Fruit fly (Drosophila melanogaster): ENCODE data around the gene alpha-Man-Ib.
A peak's percentile ranks its signal among the peaks of the same experiment; 100 is the strongest.

Gene alpha-Man-Ib

dm6 chr3R:29075631-29076398 is 36.8 kb downstream of the alpha-Man-Ib start (continued):
- no peak for TF ChIP-seq sima (GFP tag; optimal IDR thresholded peaks at IDR 0.05)
- no peak for TF ChIP-seq CG17361 (GFP tag; IDR thresholded peaks at IDR 0.05)
- TF ChIP-seq tio (GFP tag; optimal IDR thresholded peaks at IDR 0.05), result no peak
- peak; percentile 4 for TF ChIP-seq CG12659 (GFP tag; optimal IDR thresholded peaks at IDR 0.05)
- TF ChIP-seq E2f1 (GFP tag; IDR thresholded peaks at IDR 0.05), result no peak
- TF ChIP-seq Hmr (GFP tag; optimal IDR thresholded peaks at IDR 0.05), result peak; percentile 25
- TF ChIP-seq Camta (GFP tag; optimal IDR thresholded peaks at IDR 0.05), result no peak
- no peak for TF ChIP-seq CG15514 (GFP tag; optimal IDR thresholded peaks at IDR 0.05)
- no peak for TF ChIP-seq CG31388 (GFP tag; optimal IDR thresholded peaks at IDR 0.05)
- TF ChIP-seq CG7839 (tag; optimal IDR thresholded peaks at IDR 0.05), result peak; percentile 9
- TF ChIP-seq CG12391 (tag; optimal IDR thresholded peaks at IDR 0.05), result peak; percentile 13
- no peak for TF ChIP-seq CG8290 (GFP tag; optimal IDR thresholded peaks at IDR 0.05)
- TF ChIP-seq CG8290 (tag; optimal IDR thresholded peaks at IDR 0.05), result peak in 1 of 2 experiments; percentile 9
- TF ChIP-seq CG15073 (GFP tag; optimal IDR thresholded peaks at IDR 0.05), result no peak
- no peak for TF ChIP-seq phol (tag; optimal IDR thresholded peaks at IDR 0.05)
- 0 out of 3 replicates have a peak, but pooled peaks have one; percentile 25 for TF ChIP-seq ken (GFP tag; IDR thresholded peaks at IDR 0.05)
- TF ChIP-seq trem (tag; optimal IDR thresholded peaks at IDR 0.05), result no peak
- TF ChIP-seq CG2120 (GFP tag; optimal IDR thresholded peaks at IDR 0.05), result peak; percentile 47
- TF ChIP-seq ttk (GFP tag; IDR thresholded peaks at IDR 0.05), result 0 out of 2 replicates have a peak, but pooled peaks have one; percentile 25
- peak; percentile 46 for TF ChIP-seq Fer1 (GFP tag; optimal IDR thresholded peaks at IDR 0.05)
- TF ChIP-seq CG11695 (GFP tag; IDR thresholded peaks at IDR 0.05), result peak; percentile 51; the same call in 1 of the 3 replicates
- peak; percentile 27 for TF ChIP-seq CG1603 (tag; optimal IDR thresholded peaks at IDR 0.05)
- peak; percentile 23 for TF ChIP-seq CG15269 (tag; optimal IDR thresholded peaks at IDR 0.05)

dm6 chr3R:29074001-29074609 is 38.5 kb downstream of the alpha-Man-Ib start:
- TF ChIP-seq CG5180 (GFP tag; optimal IDR thresholded peaks at IDR 0.05) (peak; percentile 2), zf30C (GFP tag; optimal IDR thresholded peaks at IDR 0.05) (no peak), CG30431 (GFP tag; optimal IDR thresholded peaks at IDR 0.05) (no peak), twi (tag; optimal IDR thresholded peaks at IDR 0.05) (peak; percentile 35), CG6175 (GFP tag; IDR thresholded peaks at IDR 0.05) (no peak), Med (GFP tag) (peak; percentile 59), Nf-YB (GFP tag; optimal IDR thresholded peaks at IDR 0.05) (peak; percentile 23), CG1832 (GFP tag; optimal IDR thresholded peaks at IDR 0.05) (peak; percentile 37), wek (GFP tag; optimal IDR thresholded peaks at IDR 0.05) (peak; percentile 14), CG2202 (tag; optimal IDR thresholded peaks at IDR 0.05) (peak; percentile 21), nerfin-1 (tag; optimal IDR thresholded peaks at IDR 0.05) (peak; percentile 10), ci (GFP tag; IDR thresholded peaks at IDR 0.05) (peak; percentile 64), mirr (GFP tag; optimal IDR thresholded peaks at IDR 0.05) (peak; percentile 61), CG10543 (GFP tag; optimal IDR thresholded peaks at IDR 0.05) (peak; percentile 29), bcd (GFP tag; optimal IDR thresholded peaks at IDR 0.05) (no peak), onecut (GFP tag; IDR thresholded peaks at IDR 0.05) (no peak), Drgx (GFP tag; IDR thresholded peaks at IDR 0.05) (no peak), Asciz (GFP tag; optimal IDR thresholded peaks at IDR 0.05) (no peak), Hr51 (GFP tag; optimal IDR thresholded peaks at IDR 0.05) (no peak), Dad (GFP tag; optimal IDR thresholded peaks at IDR 0.05) (no peak), bsh (GFP tag; optimal IDR thresholded peaks at IDR 0.05) (peak in 1 of 2 experiments; percentile 10), emc (GFP tag; optimal IDR thresholded peaks at IDR 0.05) (no peak), CG10366 (GFP tag; IDR thresholded peaks at IDR 0.05) (no peak), ems (GFP tag; optimal IDR thresholded peaks at IDR 0.05) (no peak), zfh2 (GFP tag; optimal IDR thresholded peaks at IDR 0.05) (no peak), az2 (GFP tag; optimal IDR thresholded peaks at IDR 0.05) (no peak)
